Worm (Caenorhabditis elegans) whole organism, young adult: ENCODE measurements around the gene Y34B4A.7.

ENCODE experiments used
- B0035.1 ChIP-seq: sonication (generic microtip); optimal IDR thresholded peaks from 2 replicates; lab custom pipeline; 2016; ENCODE audit warnings: missing genetic modification characterization, mild to moderate bottlenecking, missing compliant biosample characterization, missing genotype, missing genetic modification reagents
- D2030.7 ChIP-seq: fragments of 200-800 bp; sonication (Bioruptor generic); IDR thresholded peaks from 2 replicates; pipeline ENCODE4 v1.3.6; 2022; ENCODE audit warnings: missing genetic modification reagents, missing genetic modification characterization, missing compliant biosample characterization
- F22D6.2 ChIP-seq: sonication (generic microtip); optimal IDR thresholded peaks from 2 replicates; lab custom pipeline; 2016; ENCODE audit warnings: mild to moderate bottlenecking, missing genetic modification characterization, missing compliant biosample characterization
- F23B12.7 ChIP-seq: sonication (generic microtip); optimal IDR thresholded peaks from 2 replicates; lab custom pipeline; 2017; ENCODE audit warnings: missing genetic modification characterization, mild to moderate bottlenecking, missing compliant biosample characterization, antibody characterized with exemption, moderate library complexity; ENCODE audit not compliant: insufficient read depth
- F33H1.4 ChIP-seq: fragments of 200-800 bp; sonication (Bioruptor generic); IDR thresholded peaks from 2 replicates; pipeline ENCODE4 v1.3.6; 2022; ENCODE audit warnings: missing genetic modification reagents, missing genetic modification characterization, missing compliant biosample characterization
- F49E8.2 ChIP-seq: sonication (generic microtip); optimal IDR thresholded peaks from 3 replicates; lab custom pipeline; 2017; ENCODE audit warnings: missing genetic modification characterization, mild to moderate bottlenecking, missing compliant biosample characterization, antibody characterized with exemption, moderate library complexity; ENCODE audit not compliant: insufficient read depth
- F55B11.4 ChIP-seq: sonication (generic microtip); optimal IDR thresholded peaks from 2 replicates; lab custom pipeline; 2016; ENCODE audit warnings: missing compliant biosample characterization, missing genetic modification characterization, borderline replicate concordance; ENCODE audit not compliant: insufficient read depth
- F57A8.1 ChIP-seq: fragments of 200-800 bp; sonication (Bioruptor generic); optimal IDR thresholded peaks from 2 replicates; lab custom pipeline; 2018; ENCODE audit warnings: mild to moderate bottlenecking, missing genetic modification characterization, moderate library complexity, missing compliant biosample characterization
- T07F8.4 ChIP-seq: sonication (generic microtip); optimal IDR thresholded peaks from 2 replicates; lab custom pipeline; 2016; ENCODE audit warnings: mild to moderate bottlenecking, missing genetic modification characterization, moderate library complexity, missing compliant biosample characterization
- Y79H2A.3 ChIP-seq: fragments of 200-800 bp; sonication (Bioruptor generic); conservative IDR thresholded peaks from 2 replicates; pipeline ENCODE4 v1.3.6; 2022; ENCODE audit warnings: missing genetic modification reagents, missing genetic modification characterization, missing compliant biosample characterization
- ZK185.1 ChIP-seq: sonication (generic microtip); optimal IDR thresholded peaks from 2 replicates; lab custom pipeline; 2016; ENCODE audit warnings: mild to moderate bottlenecking, missing genetic modification characterization, missing compliant biosample characterization; ENCODE audit not compliant: poor library complexity, severe bottlenecking
- atf-7 ChIP-seq: sonication (generic microtip); optimal IDR thresholded peaks from 2 replicates; lab custom pipeline; 2017; ENCODE audit warnings: mild to moderate bottlenecking, missing genetic modification characterization, missing compliant biosample characterization
- athp-1 ChIP-seq: sonication (generic microtip); optimal IDR thresholded peaks from 2 replicates; lab custom pipeline; 2017; ENCODE audit warnings: mild to moderate bottlenecking, missing genetic modification characterization, missing compliant biosample characterization
- attf-3 ChIP-seq: fragments of 200-800 bp; sonication (Bioruptor generic); conservative IDR thresholded peaks from 2 replicates; pipeline ENCODE4 v1.3.6; 2022; ENCODE audit warnings: missing genetic modification reagents, missing genetic modification characterization, missing compliant biosample characterization
- cebp-1 ChIP-seq, 2 experiments: fragments of 200-800 bp in 1 of 2; sonication (Bioruptor generic) in 1 of 2; sonication (generic microtip) in 1 of 2; IDR thresholded peaks in 1 of 2; optimal IDR thresholded peaks in 1 of 2; 2 replicates each; pipeline versions ENCODE4 v1.3.6 to Lab custom; 2017 to 2022; ENCODE audit warnings: missing compliant biosample characterization in 2 of 2, missing genetic modification characterization in 2 of 2, mild to moderate bottlenecking in 1 of 2, missing genetic modification reagents in 1 of 2, moderate library complexity in 1 of 2
- cebp-2 ChIP-seq: fragments of 200-800 bp; sonication (Bioruptor generic); IDR thresholded peaks from 2 replicates; pipeline ENCODE4 v1.3.6; 2022; ENCODE audit warnings: missing genetic modification characterization, missing compliant biosample characterization
- ceh-27 ChIP-seq: fragments of 200-800 bp; sonication (Bioruptor generic); optimal IDR thresholded peaks from 2 replicates; lab custom pipeline; 2018; ENCODE audit warnings: mild to moderate bottlenecking, missing genetic modification characterization, moderate library complexity, missing compliant biosample characterization
- ceh-91 ChIP-seq: fragments of 200-800 bp; sonication (Bioruptor generic); IDR thresholded peaks from 2 replicates; pipeline ENCODE4 v1.3.6; 2022; ENCODE audit warnings: missing genetic modification reagents, missing genetic modification characterization, missing compliant biosample characterization
- chd-7 ChIP-seq: sonication (generic microtip); optimal IDR thresholded peaks from 2 replicates; lab custom pipeline; 2016; ENCODE audit warnings: mild to moderate bottlenecking, missing genetic modification characterization, moderate library complexity, missing compliant biosample characterization
- egl-18 ChIP-seq: fragments of 200-800 bp; sonication (Bioruptor generic); IDR thresholded peaks from 2 replicates; pipeline ENCODE4 v1.3.6; 2022; ENCODE audit warnings: missing genetic modification reagents, missing genetic modification characterization, missing compliant biosample characterization
- egrh-3 ChIP-seq: fragments of 200-800 bp; sonication (Bioruptor generic); IDR thresholded peaks from 2 replicates; pipeline ENCODE4 v1.3.6; 2022; ENCODE audit warnings: missing genetic modification reagents, missing genetic modification characterization, missing compliant biosample characterization
- fkh-3 ChIP-seq: sonication (generic microtip); optimal IDR thresholded peaks from 2 replicates; lab custom pipeline; 2016; ENCODE audit warnings: mild to moderate bottlenecking, missing genetic modification characterization, missing compliant biosample characterization
- gei-17 ChIP-seq: fragments of 200-800 bp; sonication (Bioruptor generic); optimal IDR thresholded peaks from 2 replicates; lab custom pipeline; 2018; ENCODE audit warnings: mild to moderate bottlenecking, missing genetic modification characterization, missing compliant biosample characterization
- hmg-1.2 ChIP-seq: fragments of 200-800 bp; sonication (Bioruptor generic); IDR thresholded peaks from 2 replicates; pipeline ENCODE4 v1.3.6; 2022; ENCODE audit warnings: missing genetic modification reagents, missing genetic modification characterization, missing compliant biosample characterization
- hrde-1 ChIP-seq: sonication (generic microtip); optimal IDR thresholded peaks from 2 replicates; lab custom pipeline; 2016; ENCODE audit warnings: missing genetic modification characterization, mild to moderate bottlenecking, missing compliant biosample characterization, moderate library complexity, missing genotype, missing genetic modification reagents, borderline replicate concordance
- let-607 ChIP-seq, 2 experiments: fragments of 200-800 bp in 1 of 2; sonication (Bioruptor generic) in 1 of 2; sonication (generic microtip) in 1 of 2; optimal IDR thresholded peaks; 2 replicates each; lab custom pipeline; 2016 to 2018; ENCODE audit warnings: mild to moderate bottlenecking in 2 of 2, missing compliant biosample characterization in 2 of 2, missing genetic modification characterization in 2 of 2, moderate library complexity in 2 of 2, missing genotype in 1 of 2
- lin-35 ChIP-seq, 3 experiments: fragments of 150-350 bp in 2 of 3; sonication (generic microtip) in 1 of 3; optimal IDR thresholded peaks; 2 replicates each; lab custom pipeline; 2014 to 2018; ENCODE audit warnings: missing biosample characterization in 3 of 3, missing genetic modification characterization in 3 of 3, missing genetic modification reagents in 3 of 3
- lsl-1 ChIP-seq: fragments of 200-800 bp; sonication (Bioruptor generic); optimal IDR thresholded peaks from 2 replicates; lab custom pipeline; 2018; ENCODE audit warnings: mild to moderate bottlenecking, missing genetic modification characterization, moderate library complexity, missing compliant biosample characterization
- madf-6 ChIP-seq: fragments of 200-800 bp; sonication (Bioruptor generic); IDR thresholded peaks from 2 replicates; pipeline ENCODE4 v1.3.6; 2022; ENCODE audit warnings: missing genetic modification reagents, missing genetic modification characterization, missing compliant biosample characterization
- madf-8 ChIP-seq: fragments of 200-800 bp; sonication (Bioruptor generic); conservative IDR thresholded peaks from 2 replicates; pipeline ENCODE4 v1.3.6; 2022; ENCODE audit warnings: missing genetic modification reagents, missing genetic modification characterization, missing compliant biosample characterization
- mcd-1 ChIP-seq: fragments of 200-800 bp; sonication (Bioruptor generic); IDR thresholded peaks from 2 replicates; pipeline ENCODE4 v1.3.6; 2022; ENCODE audit warnings: missing genetic modification reagents, missing genetic modification characterization, missing compliant biosample characterization
- mxl-1 ChIP-seq: sonication (generic microtip); optimal IDR thresholded peaks from 2 replicates; lab custom pipeline; 2016; ENCODE audit warnings: missing genetic modification characterization, missing compliant biosample characterization
- nfya-2 ChIP-seq: fragments of 200-800 bp; sonication (Bioruptor generic); IDR thresholded peaks from 2 replicates; pipeline ENCODE4 v1.3.6; 2022; ENCODE audit warnings: missing genetic modification reagents, missing genetic modification characterization, missing compliant biosample characterization
- nfyb-1 ChIP-seq: fragments of 200-800 bp; sonication (Bioruptor generic); IDR thresholded peaks from 2 replicates; pipeline ENCODE4 v1.3.6; 2022; ENCODE audit warnings: missing genetic modification reagents, missing genetic modification characterization, missing compliant biosample characterization
- nhr-120 ChIP-seq: fragments of 200-800 bp; sonication (Bioruptor generic); IDR thresholded peaks from 2 replicates; pipeline ENCODE4 v1.3.6; 2022; ENCODE audit warnings: missing genetic modification characterization, missing compliant biosample characterization
- nhr-27 ChIP-seq: fragments of 200-800 bp; sonication (Bioruptor generic); optimal IDR thresholded peaks from 2 replicates; lab custom pipeline; 2018; ENCODE audit warnings: mild to moderate bottlenecking, missing genetic modification characterization, moderate library complexity, missing compliant biosample characterization
- nhr-80 ChIP-seq: sonication (generic microtip); optimal IDR thresholded peaks from 2 replicates; lab custom pipeline; 2016; ENCODE audit warnings: missing genetic modification characterization, missing compliant biosample characterization
- pbrm-1 ChIP-seq: fragments of 200-800 bp; sonication (Bioruptor generic); IDR thresholded peaks from 2 replicates; pipeline ENCODE4 v1.3.6; 2022; ENCODE audit warnings: missing genetic modification reagents, missing genetic modification characterization, missing compliant biosample characterization
- rcor-1 ChIP-seq: fragments of 200-800 bp; sonication (Bioruptor generic); IDR thresholded peaks from 2 replicates; pipeline ENCODE4 v1.3.6; 2022; ENCODE audit warnings: missing genetic modification reagents, missing genetic modification characterization, missing compliant biosample characterization
- snpc-1.1 ChIP-seq: sonication (generic microtip); optimal IDR thresholded peaks from 2 replicates; lab custom pipeline; 2017; ENCODE audit warnings: missing genetic modification characterization, mild to moderate bottlenecking, missing compliant biosample characterization, antibody characterized with exemption, moderate library complexity, missing genotype, missing genetic modification reagents; ENCODE audit not compliant: insufficient read depth
- snpc-3.4 ChIP-seq: sonication (generic microtip); optimal IDR thresholded peaks from 2 replicates; lab custom pipeline; 2017; ENCODE audit warnings: missing genetic modification characterization, mild to moderate bottlenecking, missing compliant biosample characterization, antibody characterized with exemption, moderate library complexity, missing genotype, missing genetic modification reagents
- sptf-2 ChIP-seq: fragments of 200-800 bp; sonication (Bioruptor generic); optimal IDR thresholded peaks from 2 replicates; lab custom pipeline; 2018; ENCODE audit warnings: mild to moderate bottlenecking, missing genetic modification characterization, missing compliant biosample characterization
- zfh-2 ChIP-seq: fragments of 200-800 bp; sonication (Bioruptor generic); conservative IDR thresholded peaks from 2 replicates; pipeline ENCODE4 v1.3.6; 2022; ENCODE audit warnings: missing genetic modification reagents, missing genetic modification characterization, missing compliant biosample characterization
- ztf-26 ChIP-seq: sonication (generic microtip); optimal IDR thresholded peaks from 2 replicates; lab custom pipeline; 2017; ENCODE audit warnings: missing genetic modification characterization, missing compliant biosample characterization
- ztf-3 ChIP-seq: fragments of 200-800 bp; sonication (Bioruptor generic); optimal IDR thresholded peaks from 2 replicates; lab custom pipeline; 2018; ENCODE audit warnings: mild to moderate bottlenecking, missing genetic modification characterization, missing compliant biosample characterization

Gene Y34B4A.7

DNA sequence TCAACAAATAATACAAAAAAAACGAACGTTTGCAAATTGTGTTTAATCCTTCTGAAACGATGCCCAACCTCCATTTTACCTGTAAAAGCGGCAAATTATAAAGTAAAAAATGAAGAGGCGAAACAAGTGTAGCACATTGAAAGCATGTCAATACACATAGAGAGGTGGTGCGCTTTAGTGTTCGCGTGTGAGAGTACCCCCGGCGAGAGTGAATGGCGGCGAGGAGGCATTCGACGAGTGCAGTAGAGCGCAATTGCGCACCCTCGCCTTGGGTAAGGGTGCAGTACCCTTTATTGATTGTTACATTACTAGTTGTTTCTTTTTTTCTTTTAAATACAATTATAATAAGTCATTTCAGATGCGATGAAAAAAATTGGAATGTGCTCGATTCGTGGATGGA lies 31.1 kb downstream of the Y34B4A.7 start, which contains the start of gene hst-6 (continued):
- no peak for TF ChIP-seq F55B11.4 (tag; lab: Kevin White, UChicago)
- TF ChIP-seq madf-8 (GFP tag; lab: Robert Waterston, UW), result no peak
- peak; percentile 81 for TF ChIP-seq nhr-80 (tag; lab: Kevin White, UChicago)
- TF ChIP-seq madf-6 (GFP tag; lab: Robert Waterston, UW), result no peak
- TF ChIP-seq hmg-1.2 (GFP tag; lab: Robert Waterston, UW), result peak; percentile 64; the same call in 1 of the 2 replicates
- no peak for TF ChIP-seq egl-18 (GFP tag; lab: Robert Waterston, UW)
- TF ChIP-seq hrde-1 (tag; lab: Kevin White, UChicago), result no peak
- TF ChIP-seq T07F8.4 (tag; lab: Kevin White, UChicago), result no peak
- TF ChIP-seq cebp-2, result no peak
- TF ChIP-seq attf-3 (GFP tag; lab: Robert Waterston, UW), result peak; percentile 78
- TF ChIP-seq lsl-1 (GFP tag; lab: Kevin White, UChicago), result no peak
- TF ChIP-seq mcd-1 (GFP tag; lab: Robert Waterston, UW), result peak; percentile 96
- no peak for TF ChIP-seq nhr-27 (tag; lab: Kevin White, UChicago)
- TF ChIP-seq pbrm-1 (GFP tag; lab: Robert Waterston, UW), result no peak
- TF ChIP-seq egrh-3 (GFP tag; lab: Robert Waterston, UW), result no peak
- no peak for TF ChIP-seq ztf-26
- no peak for TF ChIP-seq B0035.1
- TF ChIP-seq fkh-3 (tag; lab: Kevin White, UChicago), result no peak
- TF ChIP-seq nfyb-1, result no peak
- no peak for TF ChIP-seq ceh-91 (GFP tag; lab: Robert Waterston, UW)
- TF ChIP-seq snpc-3.4, result peak; percentile 43
- no peak for TF ChIP-seq sptf-2 (GFP tag; lab: Kevin White, UChicago)
- TF ChIP-seq cebp-1 (GFP tag; IDR thresholded peaks at IDR 0.05; lab: Robert Waterston, UW), result no peak
- TF ChIP-seq cebp-1 (tag; optimal IDR thresholded peaks at IDR 0.05; lab: Kevin White, UChicago), result peak; percentile 63
- no peak for TF ChIP-seq atf-7
- TF ChIP-seq D2030.7, result no peak
- TF ChIP-seq F49E8.2, result no peak
- no peak for TF ChIP-seq nfya-2 (GFP tag; lab: Robert Waterston, UW)
- TF ChIP-seq athp-1, result no peak
- TF ChIP-seq gei-17, result peak; percentile 31
- no peak for TF ChIP-seq chd-7 (tag; lab: Kevin White, UChicago)
- peak; percentile 88 for TF ChIP-seq zfh-2 (GFP tag; lab: Robert Waterston, UW)
- TF ChIP-seq nhr-120, result 0 out of 2 replicates have a peak, but pooled peaks have one; percentile 62
- TF ChIP-seq snpc-1.1 (tag; lab: Kevin White, UChicago), result no peak
- no peak for TF ChIP-seq F22D6.2
- no peak for TF ChIP-seq F33H1.4 (GFP tag; lab: Robert Waterston, UW)
- TF ChIP-seq lin-35 (GFP tag; optimal IDR thresholded peaks at IDR 0.05; lab: Kevin White, UChicago), result peak in 1 of 3 experiments; percentile 43
- no peak for TF ChIP-seq ztf-3 (GFP tag; lab: Kevin White, UChicago)
- TF ChIP-seq mxl-1 (tag; lab: Kevin White, UChicago), result no peak
- TF ChIP-seq F23B12.7 (tag; lab: Kevin White, UChicago), result no peak
- TF ChIP-seq ZK185.1, result peak; percentile 57
- no peak for TF ChIP-seq F57A8.1 (GFP tag; lab: Kevin White, UChicago)
- TF ChIP-seq ceh-27 (GFP tag; lab: Kevin White, UChicago), result peak; percentile 64
- TF ChIP-seq Y79H2A.3 (GFP tag; lab: Robert Waterston, UW), result no peak
- TF ChIP-seq rcor-1 (GFP tag; lab: Robert Waterston, UW), result no peak
- peak in 1 of 2 experiments; percentile 6 for TF ChIP-seq let-607 (tag; optimal IDR thresholded peaks at IDR 0.05; lab: Kevin White, UChicago)
